Fruit fly (Drosophila melanogaster): ENCODE measurements around the gene PyK.

The PyK gene

DNA sequence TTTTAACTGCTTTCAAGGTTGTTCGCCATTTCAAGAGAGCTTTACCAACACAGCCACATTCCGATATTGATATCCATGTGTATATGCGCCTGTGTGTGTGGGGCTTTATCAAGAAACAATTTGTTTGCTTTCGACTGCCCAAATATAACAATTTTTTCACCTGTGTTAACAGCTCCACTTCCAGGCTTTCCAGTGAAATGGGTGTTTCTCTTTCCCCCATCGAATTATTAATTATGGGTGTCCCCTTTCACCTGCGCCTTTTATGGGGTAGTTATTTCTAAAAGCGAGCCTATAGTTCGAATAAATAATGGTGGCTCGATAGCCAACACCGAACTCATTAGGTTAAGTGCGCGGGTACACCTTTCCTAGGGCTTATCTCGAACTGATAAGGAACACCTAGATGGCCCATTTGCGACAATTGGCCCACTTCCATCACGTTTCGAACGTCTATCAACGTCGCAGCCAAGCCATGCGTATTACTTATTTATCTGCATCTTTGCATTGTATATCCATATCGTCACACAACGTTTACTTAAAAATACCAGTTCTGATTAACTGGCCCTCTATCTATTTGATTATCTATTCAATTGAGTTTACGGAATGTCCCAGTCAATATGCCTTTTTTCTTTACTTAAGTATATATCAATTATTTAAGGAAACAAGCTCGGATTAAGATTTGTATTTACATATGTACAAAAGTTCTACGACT lies 44.7 kb downstream of the PyK start:
- TF ChIP-seq sv (GFP tag; optimal IDR thresholded peaks at IDR 0.05): no peak
- TF ChIP-seq N (GFP tag; optimal IDR thresholded peaks at IDR 0.05): no peak
- no peak for TF ChIP-seq CrebA (GFP tag; optimal IDR thresholded peaks at IDR 0.05; ENCODE audit: borderline replicate concordance)
- TF ChIP-seq Rel (GFP tag; optimal IDR thresholded peaks at IDR 0.05): no peak
- peak; percentile 33 for TF ChIP-seq Rel (tag; optimal IDR thresholded peaks at IDR 0.05)
- no peak for TF ChIP-seq Dif (GFP tag; optimal IDR thresholded peaks at IDR 0.05; ENCODE audit: partially characterized antibody)
- no peak for TF ChIP-seq tai (GFP tag; optimal IDR thresholded peaks at IDR 0.05)
- no peak for TF ChIP-seq Vsx2 (GFP tag; optimal IDR thresholded peaks at IDR 0.05; ENCODE audit: partially characterized antibody)
- TF ChIP-seq h (GFP tag; optimal IDR thresholded peaks at IDR 0.05): peak; percentile 57
- no peak for TF ChIP-seq GATAd (GFP tag; optimal IDR thresholded peaks at IDR 0.05)
- no peak for TF ChIP-seq dl (GFP tag; optimal IDR thresholded peaks at IDR 0.05; ENCODE audit: insufficient read depth in 1 of 2, partially characterized antibody in 2 of 2)
- TF ChIP-seq psq (GFP tag; optimal IDR thresholded peaks at IDR 0.05): no peak
- TF ChIP-seq usp (GFP tag; optimal IDR thresholded peaks at IDR 0.05): no peak
- TF ChIP-seq fru (GFP tag; optimal IDR thresholded peaks at IDR 0.05): peak; percentile 43
- peak in 1 of 2 experiments; percentile 12 for TF ChIP-seq foxo (GFP tag; optimal IDR thresholded peaks at IDR 0.05)
- no peak for TF ChIP-seq Mio (GFP tag; optimal IDR thresholded peaks at IDR 0.05)
- no peak for TF ChIP-seq Dfd (GFP tag; optimal IDR thresholded peaks at IDR 0.05)
- TF ChIP-seq pan (optimal IDR thresholded peaks at IDR 0.05): no peak
- TF ChIP-seq dmrt93B (GFP tag; optimal IDR thresholded peaks at IDR 0.05): no peak
- TF ChIP-seq woc (GFP tag; optimal IDR thresholded peaks at IDR 0.05): no peak
- TF ChIP-seq jim (GFP tag; optimal IDR thresholded peaks at IDR 0.05): no peak
- no peak for TF ChIP-seq Abd-B (GFP tag; optimal IDR thresholded peaks at IDR 0.05)
- no peak for TF ChIP-seq HLH106 (tag; optimal IDR thresholded peaks at IDR 0.05)
- no peak for TF ChIP-seq brk (GFP tag; optimal IDR thresholded peaks at IDR 0.05)
- TF ChIP-seq br (GFP tag; optimal IDR thresholded peaks at IDR 0.05): peak; percentile 49
- peak; percentile 34 for TF ChIP-seq Sp1 (GFP tag; optimal IDR thresholded peaks at IDR 0.05)
- TF ChIP-seq sage (GFP tag; optimal IDR thresholded peaks at IDR 0.05): peak; percentile 23
- TF ChIP-seq ey (GFP tag; optimal IDR thresholded peaks at IDR 0.05): no peak
- no peak for TF ChIP-seq Hr78 (GFP tag; optimal IDR thresholded peaks at IDR 0.05)
- peak; percentile 58 for TF ChIP-seq Hnf4 (GFP tag; optimal IDR thresholded peaks at IDR 0.05)
- TF ChIP-seq Jra (GFP tag; optimal IDR thresholded peaks at IDR 0.05): no peak
- no peak for TF ChIP-seq dsf (GFP tag; optimal IDR thresholded peaks at IDR 0.05; ENCODE audit: borderline replicate concordance)
- no peak for TF ChIP-seq CG32264 (GFP tag; optimal IDR thresholded peaks at IDR 0.05)
- TF ChIP-seq CG9705 (GFP tag; optimal IDR thresholded peaks at IDR 0.05): no peak
- no peak for TF ChIP-seq Myc (optimal IDR thresholded peaks at IDR 0.05)
- peak; percentile 59 for TF ChIP-seq rgr (GFP tag; optimal IDR thresholded peaks at IDR 0.05)
- peak; percentile 91 for TF ChIP-seq Hr83 (GFP tag; optimal IDR thresholded peaks at IDR 0.05; ENCODE audit: poor library complexity, severe bottlenecking)
- no peak for TF ChIP-seq lola (GFP tag; optimal IDR thresholded peaks at IDR 0.05)
- TF ChIP-seq OdsH (GFP tag; optimal IDR thresholded peaks at IDR 0.05): peak; percentile 59

DNA sequence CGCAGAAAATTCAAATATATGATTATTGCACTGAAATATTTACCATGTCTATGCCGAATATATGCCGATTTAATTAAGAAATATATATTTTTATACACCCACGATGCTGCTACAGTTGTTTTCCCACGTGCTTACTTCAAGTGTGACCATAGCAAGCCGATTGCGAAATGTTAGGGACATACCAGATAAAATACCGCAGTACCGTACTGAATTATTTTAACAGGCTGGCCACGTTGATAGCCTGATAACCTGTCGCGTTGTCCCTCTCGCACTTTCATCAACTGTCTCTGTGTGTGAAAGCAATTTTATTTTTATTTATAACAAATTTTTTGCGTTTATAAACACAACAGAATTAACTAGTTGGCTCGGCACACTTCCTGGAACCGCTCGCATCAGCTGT lies 53.6 kb downstream of the PyK start, which contains the start of the genes Nop56 and mats:
Gene Nop56, minus strand, starts transcription at position 158 of the 400 bp plus-strand sequence.
Gene mats, plus strand, starts transcription at position 251 of the 400 bp plus-strand sequence.
- peak; percentile 55 for TF ChIP-seq Vsx2 (GFP tag; optimal IDR thresholded peaks at IDR 0.05; ENCODE audit: partially characterized antibody)
- no peak for TF ChIP-seq CG32264 (GFP tag; optimal IDR thresholded peaks at IDR 0.05)
- TF ChIP-seq Dif (GFP tag; optimal IDR thresholded peaks at IDR 0.05; ENCODE audit: partially characterized antibody): peak; percentile 15
- TF ChIP-seq Sp1 (GFP tag; optimal IDR thresholded peaks at IDR 0.05): peak; percentile 7
- peak; percentile 31 for TF ChIP-seq sage (GFP tag; optimal IDR thresholded peaks at IDR 0.05)
- peak; percentile 22 for TF ChIP-seq br (GFP tag; optimal IDR thresholded peaks at IDR 0.05)
- TF ChIP-seq foxo (GFP tag; optimal IDR thresholded peaks at IDR 0.05): no peak
- peak; percentile 51 for TF ChIP-seq h (GFP tag; optimal IDR thresholded peaks at IDR 0.05)
- TF ChIP-seq sv (GFP tag; optimal IDR thresholded peaks at IDR 0.05): no peak
- TF ChIP-seq rgr (GFP tag; optimal IDR thresholded peaks at IDR 0.05): peak; percentile 55
- TF ChIP-seq OdsH (GFP tag; optimal IDR thresholded peaks at IDR 0.05): no peak
- peak; percentile 79 for TF ChIP-seq Myc (optimal IDR thresholded peaks at IDR 0.05)
- no peak for TF ChIP-seq lola (GFP tag; optimal IDR thresholded peaks at IDR 0.05)
- no peak for TF ChIP-seq GATAd (GFP tag; optimal IDR thresholded peaks at IDR 0.05)
- TF ChIP-seq Abd-B (GFP tag; optimal IDR thresholded peaks at IDR 0.05): no peak
- no peak for TF ChIP-seq Rel (GFP tag; optimal IDR thresholded peaks at IDR 0.05)
- peak; percentile 42 for TF ChIP-seq Rel (tag; optimal IDR thresholded peaks at IDR 0.05)

Data from whole organism, wandering third instar larva.